Fruit fly (Drosophila melanogaster): Measurements from ENCODE around the gene Prosalpha4.

The Prosalpha4 gene

DNA sequence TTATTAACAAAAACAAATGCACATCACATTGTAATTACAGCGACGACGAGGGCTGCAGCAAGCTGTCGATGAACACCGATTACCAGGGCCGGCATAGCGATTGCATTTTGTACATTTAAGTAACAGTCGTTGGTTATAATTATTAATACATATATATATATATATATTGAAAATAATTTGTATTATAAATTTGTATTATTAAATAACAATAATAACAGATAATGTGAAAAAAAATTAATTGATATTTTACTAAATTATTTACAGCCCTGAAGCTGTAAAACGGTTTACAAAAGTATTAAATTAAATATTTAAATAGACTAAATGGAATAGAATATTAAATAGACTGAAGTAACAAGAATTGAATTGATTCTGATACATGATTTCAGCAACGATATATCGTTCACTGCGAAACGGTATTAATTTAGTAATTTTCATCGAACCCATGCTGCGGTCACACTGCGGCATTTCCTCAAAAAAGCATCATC, at the start of gene Prosalpha4, which contains the start of gene kat80 (continued):
- TF ChIP-seq sisA (GFP tag; IDR thresholded peaks at IDR 0.05) (no peak), Nf-YB (GFP tag; optimal IDR thresholded peaks at IDR 0.05) (no peak), tna (GFP tag; IDR thresholded peaks at IDR 0.05; ENCODE audit: partially characterized antibody) (no peak), HLHmδ (GFP tag; optimal IDR thresholded peaks at IDR 0.05) (no peak), gem (tag; optimal IDR thresholded peaks at IDR 0.05) (peak; percentile 62), CG14667 (GFP tag; IDR thresholded peaks at IDR 0.05) (0 out of 2 replicates have a peak, but pooled peaks have one; percentile 15), CG17359 (tag; optimal IDR thresholded peaks at IDR 0.05) (peak; percentile 18), CrebB (tag; optimal IDR thresholded peaks at IDR 0.05) (no peak), CG9609 (GFP tag; optimal IDR thresholded peaks at IDR 0.05) (no peak), Myb (GFP tag; optimal IDR thresholded peaks at IDR 0.05) (no peak), CG17802 (tag; optimal IDR thresholded peaks at IDR 0.05) (no peak), CG3163 (GFP tag; optimal IDR thresholded peaks at IDR 0.05) (no peak), CG32772 (GFP tag; IDR thresholded peaks at IDR 0.05) (no peak), Dp (GFP tag; optimal IDR thresholded peaks at IDR 0.05) (peak; percentile 22), CG1529 (GFP tag; optimal IDR thresholded peaks at IDR 0.05) (no peak), danr (GFP tag; IDR thresholded peaks at IDR 0.05) (no peak), org-1 (GFP tag; optimal IDR thresholded peaks at IDR 0.05) (no peak), Chrac-16 (GFP tag; optimal IDR thresholded peaks at IDR 0.05) (no peak), jigr1 (GFP tag; IDR thresholded peaks at IDR 0.05) (no peak), CG7556 (GFP tag; optimal IDR thresholded peaks at IDR 0.05) (no peak), CG10959 (GFP tag; IDR thresholded peaks at IDR 0.05) (no peak), so (GFP tag; IDR thresholded peaks at IDR 0.05) (no peak), CG5180 (GFP tag; optimal IDR thresholded peaks at IDR 0.05) (no peak), CG2875 (GFP tag; optimal IDR thresholded peaks at IDR 0.05) (no peak)

DNA sequence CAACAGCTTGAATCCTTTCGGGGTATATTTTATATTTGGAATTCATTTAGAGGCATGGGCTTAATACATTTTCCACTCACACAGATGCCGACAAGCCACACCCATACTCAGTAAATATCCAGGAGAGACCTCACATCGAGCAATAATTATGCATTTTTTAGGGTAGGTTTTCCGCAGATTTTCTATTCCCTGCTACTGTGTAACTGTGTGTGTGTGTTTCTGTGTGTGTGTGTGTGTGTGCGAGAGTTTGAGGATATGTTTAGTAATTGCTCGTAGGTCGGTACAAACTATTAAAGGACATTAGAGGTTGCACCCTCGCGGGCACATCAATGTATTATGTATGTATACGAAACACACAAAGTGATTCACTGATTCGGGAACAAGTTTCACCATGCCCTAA, 44.8 kb upstream of the Prosalpha4 start:
- TF ChIP-seq az2 (GFP tag; optimal IDR thresholded peaks at IDR 0.05) (no peak), zen (tag; optimal IDR thresholded peaks at IDR 0.05) (peak; percentile 17), Nf-YB (GFP tag; optimal IDR thresholded peaks at IDR 0.05) (peak; percentile 79), Hr39 (optimal IDR thresholded peaks at IDR 0.05) (no peak), cg (GFP tag; optimal IDR thresholded peaks at IDR 0.05) (peak; percentile 72), Nf-YC (tag; optimal IDR thresholded peaks at IDR 0.05) (peak; percentile 77), kah (GFP tag; optimal IDR thresholded peaks at IDR 0.05) (no peak), CG7963 (GFP tag; IDR thresholded peaks at IDR 0.05; ENCODE audit: partially characterized antibody) (no peak)

DNA sequence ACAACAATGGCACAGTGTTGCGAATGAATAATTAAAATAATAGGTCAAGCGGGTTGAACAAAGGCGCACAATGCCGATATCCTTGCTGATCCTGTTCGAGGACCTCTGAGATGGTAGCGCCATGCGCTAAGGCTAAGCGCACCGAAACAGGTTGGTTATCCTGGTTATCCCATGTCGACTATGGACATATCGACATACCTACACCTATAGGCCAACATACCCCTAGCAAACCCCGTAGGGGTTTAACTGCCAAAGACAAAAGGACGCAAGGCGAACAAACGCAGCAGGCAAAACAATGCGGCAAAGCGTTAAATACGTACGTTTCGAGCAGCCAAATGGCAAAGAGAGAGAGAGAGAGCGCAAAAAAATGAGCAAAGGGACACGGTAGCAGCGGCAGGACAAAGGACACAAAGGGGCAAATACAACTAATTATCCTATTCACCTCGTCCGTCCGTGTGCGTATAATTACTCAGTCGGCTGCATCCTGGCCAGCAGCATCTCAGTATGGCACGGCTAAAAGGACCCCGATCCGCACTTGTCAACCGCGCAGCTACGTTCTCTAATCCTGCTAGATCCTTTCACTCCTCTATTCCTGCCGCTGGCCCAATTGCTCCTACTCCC, 34.1 kb upstream of the Prosalpha4 start:
- TF ChIP-seq CG17385 (GFP tag; optimal IDR thresholded peaks at IDR 0.05) (no peak), Camta (GFP tag; optimal IDR thresholded peaks at IDR 0.05) (no peak), D (optimal IDR thresholded peaks at IDR 0.05) (peak; percentile 97), D (GFP tag; optimal IDR thresholded peaks at IDR 0.05) (no peak), tll (GFP tag; optimal IDR thresholded peaks at IDR 0.05) (peak in 1 of 2 experiments; percentile 65), zen (tag; optimal IDR thresholded peaks at IDR 0.05) (peak; percentile 74), CG15479 (GFP tag; optimal IDR thresholded peaks at IDR 0.05) (peak; percentile 53)
